Fruit fly (Drosophila melanogaster): ENCODE data around the gene Ubc4.

Gene Ubc4

dm6 chr3L:9713828-9714536 is 15.8 kb downstream of the Ubc4 start, which contains the start of gene vsg (continued):
- TF ChIP-seq CG6163 (GFP tag; IDR thresholded peaks at IDR 0.05) (no peak; the same call in 2 of the 3 replicates), CG32006 (GFP tag; optimal IDR thresholded peaks at IDR 0.05) (peak; percentile 83), CG34406 (GFP tag; optimal IDR thresholded peaks at IDR 0.05) (peak; percentile 76), Eip93F (GFP tag; optimal IDR thresholded peaks at IDR 0.05) (peak; percentile 47), topi (GFP tag; optimal IDR thresholded peaks at IDR 0.05) (peak; percentile 53), CG10631 (GFP tag; optimal IDR thresholded peaks at IDR 0.05) (peak; percentile 90), cyc (GFP tag; optimal IDR thresholded peaks at IDR 0.05) (peak; percentile 55), Ets21C (GFP tag; optimal IDR thresholded peaks at IDR 0.05) (peak; percentile 47), CG8119 (GFP tag; IDR thresholded peaks at IDR 0.05) (peak; percentile 82), Sox15 (GFP tag; optimal IDR thresholded peaks at IDR 0.05) (peak; percentile 73), CG15336 (GFP tag; IDR thresholded peaks at IDR 0.05) (0 out of 2 replicates have a peak, but pooled peaks have one; percentile 62), Hr4 (GFP tag; optimal IDR thresholded peaks at IDR 0.05) (peak; percentile 61), ss (GFP tag; optimal IDR thresholded peaks at IDR 0.05) (peak in 1 of 2 experiments; percentile 60), pdm3 (GFP tag; optimal IDR thresholded peaks at IDR 0.05) (no peak), CG7368 (GFP tag; optimal IDR thresholded peaks at IDR 0.05) (peak; percentile 29), dac (GFP tag; optimal IDR thresholded peaks at IDR 0.05) (no peak), OdsH (GFP tag; optimal IDR thresholded peaks at IDR 0.05) (peak; percentile 77), fd59A (GFP tag; optimal IDR thresholded peaks at IDR 0.05) (peak; percentile 48), Blimp-1 (GFP tag; optimal IDR thresholded peaks at IDR 0.05) (peak; percentile 46), CG10669 (GFP tag; optimal IDR thresholded peaks at IDR 0.05) (peak; percentile 55), CG9139 (GFP tag; optimal IDR thresholded peaks at IDR 0.05) (peak; percentile 24), CG6808 (GFP tag; optimal IDR thresholded peaks at IDR 0.05) (peak; percentile 64), CG6854 (GFP tag; optimal IDR thresholded peaks at IDR 0.05) (no peak), fkh (GFP tag; optimal IDR thresholded peaks at IDR 0.05) (no peak), fd85E (GFP tag; optimal IDR thresholded peaks at IDR 0.05) (no peak), Ets96B (tag; optimal IDR thresholded peaks at IDR 0.05) (peak; percentile 76), dsx (GFP tag; optimal IDR thresholded peaks at IDR 0.05; ENCODE audit: poor library complexity, severe bottlenecking) (peak; percentile 62), vri (GFP tag; optimal IDR thresholded peaks at IDR 0.05) (peak; percentile 87), CG8319 (GFP tag; optimal IDR thresholded peaks at IDR 0.05) (peak; percentile 56), CG3919 (GFP tag; optimal IDR thresholded peaks at IDR 0.05) (peak; percentile 58), svp (GFP tag) (peak; percentile 71), CG11902 (GFP tag; optimal IDR thresholded peaks at IDR 0.05) (peak; percentile 54), Hr39 (GFP tag; optimal IDR thresholded peaks at IDR 0.05) (peak; percentile 54)

DNA sequence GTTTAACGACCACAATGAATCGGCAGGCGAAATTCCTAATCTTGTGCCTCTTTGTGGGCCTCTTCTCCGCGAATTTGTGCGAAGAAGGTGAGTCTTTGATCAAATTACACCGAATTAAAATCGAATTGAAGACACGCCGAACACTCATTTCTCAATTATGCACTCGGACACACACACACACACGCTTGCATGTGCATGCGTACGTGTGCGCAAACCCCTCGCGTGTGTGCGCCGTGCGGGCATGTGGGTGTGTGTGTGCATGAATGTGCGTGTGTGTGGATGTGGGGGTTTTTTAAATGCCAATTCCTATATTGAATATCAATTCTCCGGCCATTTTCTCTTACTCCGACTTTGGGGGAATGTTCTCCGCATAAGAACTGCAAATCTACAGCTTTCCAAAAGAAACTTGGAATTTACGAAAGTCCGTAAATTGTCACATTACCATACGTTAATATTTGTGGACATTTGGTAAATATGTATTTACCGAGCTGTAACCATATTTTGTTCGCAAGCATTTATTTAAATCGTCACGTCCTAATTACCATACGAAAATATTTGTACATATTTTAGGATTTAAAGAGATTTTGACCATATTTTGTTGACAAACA is 16.5 kb downstream of the Ubc4 start:
- TF ChIP-seq vri (GFP tag; optimal IDR thresholded peaks at IDR 0.05) (peak; percentile 63), fd85E (GFP tag; optimal IDR thresholded peaks at IDR 0.05) (no peak), esn (GFP tag; optimal IDR thresholded peaks at IDR 0.05) (no peak), CG10631 (GFP tag; optimal IDR thresholded peaks at IDR 0.05) (no peak), achi (GFP tag; optimal IDR thresholded peaks at IDR 0.05) (no peak), CG6792 (GFP tag; optimal IDR thresholded peaks at IDR 0.05) (no peak), Hr4 (GFP tag; optimal IDR thresholded peaks at IDR 0.05) (no peak), ss (GFP tag; optimal IDR thresholded peaks at IDR 0.05) (peak; percentile 5 to 52), CG3032 (tag; optimal IDR thresholded peaks at IDR 0.05) (no peak), CG11902 (GFP tag; optimal IDR thresholded peaks at IDR 0.05) (no peak), CG15336 (GFP tag; IDR thresholded peaks at IDR 0.05) (no peak), Gug (GFP tag; IDR thresholded peaks at IDR 0.05) (no peak), CG6854 (GFP tag; optimal IDR thresholded peaks at IDR 0.05) (peak; percentile 51), pdm3 (GFP tag; optimal IDR thresholded peaks at IDR 0.05) (no peak), OdsH (GFP tag; optimal IDR thresholded peaks at IDR 0.05) (no peak), Lpt (GFP tag; optimal IDR thresholded peaks at IDR 0.05) (no peak), spab (GFP tag; optimal IDR thresholded peaks at IDR 0.05) (no peak), CG8632 (GFP tag; optimal IDR thresholded peaks at IDR 0.05) (no peak), fd59A (GFP tag; optimal IDR thresholded peaks at IDR 0.05) (no peak), CG3919 (GFP tag; optimal IDR thresholded peaks at IDR 0.05) (no peak), CG6808 (GFP tag; optimal IDR thresholded peaks at IDR 0.05) (no peak), CG1621 (tag; optimal IDR thresholded peaks at IDR 0.05) (peak; percentile 42), Met (GFP tag; optimal IDR thresholded peaks at IDR 0.05) (no peak), Eip78C (GFP tag) (peak; percentile 62), CG34406 (GFP tag; optimal IDR thresholded peaks at IDR 0.05) (no peak), fkh (GFP tag; optimal IDR thresholded peaks at IDR 0.05) (peak; percentile 64)

Data from whole organism, prepupa.